Fruit fly (Drosophila melanogaster) whole organism, embryonic: ENCODE measurements around the gene TTLL4A.

Experiments
- CG3995 ChIP-seq: fragments of 200-800 bp; sonication (Bioruptor generic); optimal IDR thresholded peaks from 3 replicates; lab custom pipeline; 2016; ENCODE audit warnings: missing biosample characterization, missing genetic modification characterization
- ato ChIP-seq: fragments of 200-800 bp; sonication (Bioruptor generic); IDR thresholded peaks from 2 replicates; pipeline ENCODE4 v1.3.6; 2022; ENCODE audit warnings: missing biosample characterization, missing genetic modification characterization; ENCODE audit not compliant: partially characterized antibody
- ro ChIP-seq: fragments of 200-800 bp; sonication (Bioruptor generic); IDR thresholded peaks from 2 replicates; pipeline ENCODE4 v1.3.6; 2022; ENCODE audit warnings: missing biosample characterization, missing genetic modification characterization
- sim ChIP-seq: fragments of 200-800 bp; sonication (Bioruptor generic); IDR thresholded peaks from 2 replicates; pipeline ENCODE4 v1.3.6; 2022; ENCODE audit warnings: missing biosample characterization, missing genetic modification characterization

DNA sequence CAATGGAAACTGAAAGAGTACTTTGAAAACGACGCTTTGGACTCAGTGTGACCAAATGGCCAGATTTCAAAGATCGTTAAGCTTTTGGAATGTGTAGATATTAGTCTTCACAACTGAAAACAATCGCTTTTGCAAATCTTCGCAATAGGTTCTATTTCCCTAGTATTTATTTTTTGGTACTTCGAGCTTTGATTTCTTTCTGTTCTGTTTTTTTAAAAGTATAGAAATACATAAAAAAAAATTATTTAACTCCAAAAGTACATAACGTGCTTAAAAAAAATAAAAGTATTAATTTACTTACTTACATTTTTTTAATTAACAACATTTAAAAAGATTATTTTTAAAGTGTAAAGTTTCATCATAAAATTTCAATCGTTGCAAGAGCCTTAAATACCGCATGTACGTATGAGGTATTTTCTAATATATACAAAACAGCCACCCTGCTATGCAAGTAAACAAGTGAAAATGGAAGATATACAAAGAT, 1.8 kb upstream of the TTLL4A start, which contains the start of the genes piwi and CG12253:
- TF ChIP-seq ato (no peak), CG3995 (GFP tag; lab: Kevin White, UChicago) (no peak), sim (GFP tag; lab: Robert Waterston, UW) (peak; percentile 64; the same call in 1 of the 2 replicates), ro (GFP tag; lab: Robert Waterston, UW) (peak; percentile 64; the same call in 1 of the 2 replicates)
